Worm (Caenorhabditis elegans) whole organism, L2 larva: ENCODE measurements around the gene tsen-34.
"Not testable (repeated sequence)": the region's sequence is repeated elsewhere in the genome, so short reads cannot be mapped to it uniquely, and the experiment has no call there.

Experiments
- C34F6.9 ChIP-seq: fragments of 150-350 bp; optimal IDR thresholded peaks from 2 replicates; lab custom pipeline; 2014; ENCODE audit warnings: missing biosample characterization, missing genetic modification characterization
- F13H6.1 ChIP-seq: sonication (generic microtip); optimal IDR thresholded peaks from 2 replicates; lab custom pipeline; 2016; ENCODE audit warnings: missing genetic modification characterization, missing compliant biosample characterization
- R02D3.7 ChIP-seq: fragments of 150-350 bp; optimal IDR thresholded peaks from 2 replicates; lab custom pipeline; 2014; ENCODE audit warnings: missing biosample characterization, missing genetic modification characterization
- ZK546.5 ChIP-seq: sonication (generic microtip); optimal IDR thresholded peaks from 2 replicates; lab custom pipeline; 2017; ENCODE audit warnings: missing biosample characterization, missing genetic modification characterization
- aly-2 ChIP-seq: fragments of 150-350 bp; optimal IDR thresholded peaks from 2 replicates; lab custom pipeline; 2014; ENCODE audit warnings: missing biosample characterization, missing genetic modification characterization
- ama-1 ChIP-seq: fragments of 150-350 bp; optimal IDR thresholded peaks from 2 replicates; lab custom pipeline; 2018; ENCODE audit warnings: inconsistent platforms
- blmp-1 ChIP-seq: sonication (generic microtip); optimal IDR thresholded peaks from 2 replicates; lab custom pipeline; 2017; ENCODE audit warnings: missing genetic modification characterization, mild to moderate bottlenecking, missing compliant biosample characterization, antibody characterized with exemption, moderate library complexity; ENCODE audit not compliant: insufficient read depth
- elt-1 ChIP-seq: fragments of 150-350 bp; optimal IDR thresholded peaks from 2 replicates; lab custom pipeline; 2014; ENCODE audit warnings: missing biosample characterization, missing genetic modification characterization
- elt-3 ChIP-seq: sonication (generic microtip); optimal IDR thresholded peaks from 2 replicates; lab custom pipeline; 2017; ENCODE audit warnings: missing biosample characterization, missing genetic modification characterization
- fos-1 ChIP-seq: fragments of 150-350 bp; optimal IDR thresholded peaks from 2 replicates; lab custom pipeline; 2014; ENCODE audit warnings: missing biosample characterization, missing genetic modification characterization
- gmeb-1 ChIP-seq: fragments of 150-350 bp; optimal IDR thresholded peaks from 2 replicates; lab custom pipeline; 2014; ENCODE audit warnings: missing biosample characterization, missing genetic modification characterization
- lin-11 ChIP-seq: fragments of 150-350 bp; sonication (generic microtip); optimal IDR thresholded peaks from 2 replicates; lab custom pipeline; 2014; ENCODE audit warnings: missing biosample characterization, missing genetic modification characterization, inconsistent platforms, mixed read lengths
- lsy-2 ChIP-seq, 2 experiments: fragments of 150-350 bp in 1 of 2; sonication (generic microtip) in 1 of 2; optimal IDR thresholded peaks; 2 replicates each; lab custom pipeline; 2014 to 2017; ENCODE audit warnings: missing biosample characterization in 2 of 2, missing genetic modification characterization in 2 of 2
- mab-5 ChIP-seq: fragments of 150-350 bp; optimal IDR thresholded peaks from 2 replicates; lab custom pipeline; 2014; ENCODE audit warnings: missing biosample characterization, missing genetic modification characterization
- mbf-1 ChIP-seq: sonication (generic microtip); optimal IDR thresholded peaks from 2 replicates; lab custom pipeline; 2017; ENCODE audit warnings: missing biosample characterization, missing genetic modification characterization
- mdl-1 ChIP-seq, 2 experiments: fragments of 150-350 bp in 1 of 2; sonication (generic microtip) in 1 of 2; optimal IDR thresholded peaks; 2 replicates each; lab custom pipeline; 2017; ENCODE audit warnings: missing biosample characterization in 2 of 2, missing genetic modification characterization in 2 of 2
- nhr-10 ChIP-seq: sonication (generic microtip); optimal IDR thresholded peaks from 2 replicates; lab custom pipeline; 2017; ENCODE audit warnings: missing biosample characterization, missing genetic modification characterization
- nhr-12 ChIP-seq: fragments of 150-350 bp; optimal IDR thresholded peaks from 2 replicates; lab custom pipeline; 2014; ENCODE audit warnings: missing biosample characterization, missing genetic modification characterization
- nhr-129 ChIP-seq: fragments of 150-350 bp; optimal IDR thresholded peaks from 2 replicates; lab custom pipeline; 2014; ENCODE audit warnings: missing biosample characterization, missing genetic modification characterization
- nhr-237 ChIP-seq: fragments of 150-350 bp; optimal IDR thresholded peaks from 2 replicates; lab custom pipeline; 2014; ENCODE audit warnings: missing biosample characterization, missing genetic modification characterization
- nhr-25 ChIP-seq: fragments of 150-350 bp; sonication (generic microtip); optimal IDR thresholded peaks from 3 replicates; lab custom pipeline; 2014; ENCODE audit warnings: missing biosample characterization, missing genetic modification characterization
- nhr-77 ChIP-seq: fragments of 150-350 bp; optimal IDR thresholded peaks from 2 replicates; lab custom pipeline; 2014; ENCODE audit warnings: missing biosample characterization, missing genetic modification characterization
- peb-1 ChIP-seq: fragments of 150-350 bp; optimal IDR thresholded peaks from 2 replicates; lab custom pipeline; 2014; ENCODE audit warnings: missing biosample characterization, missing genetic modification characterization
- skn-1 ChIP-seq: sonication (generic microtip); optimal IDR thresholded peaks from 2 replicates; lab custom pipeline; 2017; ENCODE audit warnings: missing biosample characterization, missing genetic modification characterization
- sma-3 ChIP-seq: sonication (generic microtip); optimal IDR thresholded peaks from 2 replicates; lab custom pipeline; 2016; ENCODE audit warnings: missing genetic modification reagents, missing genetic modification characterization, missing compliant biosample characterization
- sma-9 ChIP-seq, 2 experiments: fragments of 150-350 bp in 1 of 2; sonication (generic microtip) in 1 of 2; optimal IDR thresholded peaks; 2 replicates each; lab custom pipeline; 2014 to 2016; ENCODE audit warnings: missing genetic modification characterization in 2 of 2, mild to moderate bottlenecking in 1 of 2, missing biosample characterization in 1 of 2, missing compliant biosample characterization in 1 of 2, missing genetic modification reagents in 1 of 2, moderate library complexity in 1 of 2
- unc-62 ChIP-seq: fragments of 150-350 bp; optimal IDR thresholded peaks from 2 replicates; lab custom pipeline; 2014; ENCODE audit warnings: missing biosample characterization, missing genetic modification reagents, missing genetic modification characterization
- zag-1 ChIP-seq: fragments of 150-350 bp; optimal IDR thresholded peaks from 2 replicates; lab custom pipeline; 2014; ENCODE audit warnings: missing biosample characterization, missing genetic modification characterization
- ztf-11 ChIP-seq: sonication (generic microtip); optimal IDR thresholded peaks from 2 replicates; lab custom pipeline; 2017; ENCODE audit warnings: missing biosample characterization, missing genetic modification characterization
- ztf-4 ChIP-seq: fragments of 150-350 bp; optimal IDR thresholded peaks from 2 replicates; lab custom pipeline; 2014; ENCODE audit warnings: missing biosample characterization, missing genetic modification characterization

The tsen-34 gene

ce11 chrIV:4176659-4177058 lies 1.6 kb upstream of the tsen-34 start:
- TF ChIP-seq unc-62 (GFP tag; lab: Kevin White, UChicago), result no peak
- no peak for TF ChIP-seq C34F6.9 (tag; lab: Kevin White, UChicago)
- no peak for TF ChIP-seq nhr-10
- TF ChIP-seq nhr-25 (tag; lab: Kevin White, UChicago), result no peak
- no peak for TF ChIP-seq gmeb-1 (tag; lab: Kevin White, UChicago)
- TF ChIP-seq zag-1 (tag; lab: Kevin White, UChicago), result no peak
- no peak for TF ChIP-seq sma-3
- TF ChIP-seq lin-11 (tag; lab: Kevin White, UChicago), result no peak
- TF ChIP-seq ztf-4 (tag; lab: Kevin White, UChicago), result no peak
- TF ChIP-seq ZK546.5, result no peak
- no peak for TF ChIP-seq lsy-2 (tag; optimal IDR thresholded peaks at IDR 0.05; lab: Kevin White, UChicago)
- TF ChIP-seq F13H6.1 (tag; lab: Kevin White, UChicago), result no peak
- TF ChIP-seq skn-1, result no peak

- TF ChIP-seq elt-3 (tag; lab: Kevin White, UChicago), result no peak
- TF ChIP-seq nhr-237, result no peak
- TF ChIP-seq ztf-4 (tag; lab: Kevin White, UChicago), result no peak
- TF ChIP-seq nhr-12 (tag; lab: Kevin White, UChicago), result no peak
- no peak for TF ChIP-seq aly-2 (tag; lab: Kevin White, UChicago)
- no peak for TF ChIP-seq R02D3.7 (tag; lab: Kevin White, UChicago)
- TF ChIP-seq nhr-25 (tag; lab: Kevin White, UChicago), result no peak
- TF ChIP-seq nhr-129 (tag; lab: Kevin White, UChicago), result no peak
- no peak for TF ChIP-seq F13H6.1 (tag; lab: Kevin White, UChicago)
- TF ChIP-seq ama-1 (lab: Kevin White, UChicago), result no peak
- no peak for TF ChIP-seq unc-62 (GFP tag; lab: Kevin White, UChicago)
- no peak for TF ChIP-seq blmp-1
- no peak for TF ChIP-seq ztf-11 (tag; lab: Kevin White, UChicago)
- TF ChIP-seq elt-1 (tag; lab: Kevin White, UChicago), result no peak
- TF ChIP-seq zag-1 (tag; lab: Kevin White, UChicago), result no peak
Measured at ce11 chrIV:4177560-4177959, 697 bp upstream of the tsen-34 start.

- peak in 1 of 2 experiments; percentile 31 for TF ChIP-seq lsy-2 (tag; optimal IDR thresholded peaks at IDR 0.05; lab: Kevin White, UChicago)
Measured at ce11 chrIV:4180032-4180431, 1.8 kb downstream of the tsen-34 start.

ce11 chrIV:4184767-4185166 lies 6.5 kb downstream of the tsen-34 start:
- TF ChIP-seq lsy-2 (tag; optimal IDR thresholded peaks at IDR 0.05; lab: Kevin White, UChicago), result peak; percentile 53 to 76
- peak; percentile 8 for TF ChIP-seq F13H6.1 (tag; lab: Kevin White, UChicago)
- peak; percentile 48 for TF ChIP-seq gmeb-1 (tag; lab: Kevin White, UChicago)
- peak; percentile 21 for TF ChIP-seq sma-3
- TF ChIP-seq sma-9 (GFP tag; optimal IDR thresholded peaks at IDR 0.05; lab: Kevin White, UChicago), result peak; percentile 30
- not testable (repeated sequence) for TF ChIP-seq sma-9 (tag; optimal IDR thresholded peaks at IDR 0.05; lab: Kevin White, UChicago)
- TF ChIP-seq, all 48 proteins: peak for 5; not testable (repeated sequence) for 43

- TF ChIP-seq R02D3.7, lin-11, nhr-77 (tag; lab: Kevin White, UChicago): not testable (repeated sequence)
Measured at ce11 chrIV:4186099-4186498, 7.8 kb downstream of the tsen-34 start, which contains the start of gene K08D10.11. K08D10.11 (minus strand) TSS chrIV:4186199.

ce11 chrIV:4196729-4197128 lies 18.5 kb downstream of the tsen-34 start, which contains the start of gene K06B9.6:
K06B9.6 (minus strand) TSS chrIV:4196829.
- not testable (repeated sequence) for TF ChIP-seq mbf-1; mab-5 (tag; lab: Kevin White, UChicago); fos-1 (tag; lab: Kevin White, UChicago)

ce11 chrIV:4197167-4197566 lies 18.9 kb downstream of the tsen-34 start, which contains the start of gene cyp-25A6:
cyp-25A6 (plus strand) TSS chrIV:4197467.
- TF ChIP-seq peb-1; mdl-1 (tag; optimal IDR thresholded peaks at IDR 0.05; lab: Kevin White, UChicago); blmp-1: not testable (repeated sequence)
